Fruit fly (Drosophila melanogaster) S2 (cell line): ENCODE data around the gene CG32590.

Experiments used
- CG8478 ChIP-seq: fragments of >200 bp; optimal IDR thresholded peaks from 2 replicates; lab custom pipeline; 2018
- CTCF ChIP-seq, 2 experiments: fragments of >200 bp; optimal IDR thresholded peaks; 2 replicates each; lab custom pipeline; 2018

DNA sequence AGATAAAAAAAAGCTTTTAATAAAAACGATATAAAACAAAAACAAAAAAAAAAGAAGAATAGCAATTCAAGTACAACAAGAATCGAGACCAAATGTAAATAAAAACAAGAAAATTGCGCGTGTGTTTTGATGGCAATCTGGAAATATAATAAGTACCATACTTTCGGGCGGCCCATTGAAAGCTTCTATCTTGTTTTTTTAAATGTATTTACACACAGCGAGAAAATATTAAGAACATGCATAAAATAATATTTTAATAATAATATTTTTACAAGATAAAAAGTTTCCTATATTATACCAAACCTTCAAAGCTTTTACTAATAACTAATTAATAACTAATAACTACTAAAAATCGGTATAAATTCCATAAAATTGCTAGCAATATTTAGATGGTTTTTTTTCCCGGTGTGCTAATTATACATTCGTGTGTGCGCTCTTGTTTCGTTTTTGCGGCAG is 1.5 kb upstream of the CG32590 start:
- TF ChIP-seq CG8478 (lab: Kevin White, UChicago), result no peak
- no peak for TF ChIP-seq CTCF (optimal IDR thresholded peaks at IDR 0.05; lab: Kevin White, UChicago)
